Fruit fly (Drosophila melanogaster): Measurements from ENCODE around the gene Hyls1.
A peak's percentile ranks its signal among the peaks of the same experiment; 100 is the strongest.

The Hyls1 gene

DNA sequence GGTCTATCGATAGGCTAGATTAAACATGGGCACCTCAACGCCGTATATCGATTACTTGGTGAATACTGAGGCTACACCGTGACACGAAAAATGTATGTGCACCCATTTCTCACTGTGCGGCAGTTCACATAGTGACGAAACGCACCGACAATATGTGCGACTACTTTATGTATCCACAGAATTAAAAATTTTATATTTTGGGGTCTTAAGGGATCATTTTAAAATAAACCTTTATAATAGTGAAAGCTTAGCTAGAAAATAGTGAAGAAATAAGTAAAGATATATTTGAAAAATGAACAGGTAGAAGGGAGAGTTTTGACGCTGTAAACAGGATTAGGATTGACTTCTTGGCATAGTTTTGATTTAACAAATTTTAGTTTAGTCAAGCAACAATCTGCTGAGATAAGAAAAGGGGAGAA lies 23.3 kb downstream of the Hyls1 start, which contains the start of gene mRpL4 (continued):
- TF ChIP-seq chinmo (GFP tag; IDR thresholded peaks at IDR 0.05; ENCODE audit: partially characterized antibody) (peak; percentile 98), Fer1 (GFP tag; optimal IDR thresholded peaks at IDR 0.05) (no peak), Chrac-16 (GFP tag; optimal IDR thresholded peaks at IDR 0.05) (peak; percentile 76), croc (GFP tag; conservative IDR thresholded peaks at IDR 0.05) (no peak), sd (tag; optimal IDR thresholded peaks at IDR 0.05) (no peak), CkIIα-i1 (GFP tag; IDR thresholded peaks at IDR 0.05) (no peak), CG1529 (GFP tag; optimal IDR thresholded peaks at IDR 0.05) (no peak), fd102C (GFP tag; optimal IDR thresholded peaks at IDR 0.05) (peak; percentile 33), Awh (GFP tag; IDR thresholded peaks at IDR 0.05) (0 out of 2 replicates have a peak, but pooled peaks have one; percentile 20), Ravus (GFP tag; IDR thresholded peaks at IDR 0.05) (no peak), hth (optimal IDR thresholded peaks at IDR 0.05) (no peak), CG9437 (GFP tag; optimal IDR thresholded peaks at IDR 0.05) (peak; percentile 27), NfI (GFP tag; optimal IDR thresholded peaks at IDR 0.05) (peak; percentile 69), prd (optimal IDR thresholded peaks at IDR 0.05) (no peak), prd (GFP tag; IDR thresholded peaks at IDR 0.05) (peak; percentile 81; the same call in 2 of the 3 replicates), CoRest (tag; optimal IDR thresholded peaks at IDR 0.05) (peak; percentile 56), CG17829 (tag; optimal IDR thresholded peaks at IDR 0.05) (peak; percentile 80), tll (GFP tag; optimal IDR thresholded peaks at IDR 0.05) (peak in 1 of 2 experiments; percentile 13), CG10267 (tag; optimal IDR thresholded peaks at IDR 0.05) (peak; percentile 67), Dbx (GFP tag; IDR thresholded peaks at IDR 0.05) (peak; percentile 66; the same call in 1 of the 3 replicates), otp (GFP tag; IDR thresholded peaks at IDR 0.05) (0 out of 3 replicates have a peak, but pooled peaks have one; percentile 33), Stat92E (GFP tag; optimal IDR thresholded peaks at IDR 0.05) (no peak), slbo (GFP tag; IDR thresholded peaks at IDR 0.05) (peak; percentile 86), NC2β (GFP tag; optimal IDR thresholded peaks at IDR 0.05) (peak; percentile 60), Blimp-1 (GFP tag; optimal IDR thresholded peaks at IDR 0.05) (no peak), CG17802 (tag; optimal IDR thresholded peaks at IDR 0.05) (peak; percentile 53), Hr51 (GFP tag; optimal IDR thresholded peaks at IDR 0.05) (no peak), sr (GFP tag; IDR thresholded peaks at IDR 0.05) (no peak), sim (GFP tag; IDR thresholded peaks at IDR 0.05) (no peak), trh (GFP tag; optimal IDR thresholded peaks at IDR 0.05) (peak; percentile 54), CG8290 (GFP tag; optimal IDR thresholded peaks at IDR 0.05) (peak; percentile 98), CG8290 (tag; optimal IDR thresholded peaks at IDR 0.05) (peak; percentile 97), CG8944 (GFP tag; optimal IDR thresholded peaks at IDR 0.05) (peak; percentile 77), bbx (GFP tag; IDR thresholded peaks at IDR 0.05; ENCODE audit: partially characterized antibody) (peak; percentile 99), bsh (GFP tag; optimal IDR thresholded peaks at IDR 0.05) (peak in 1 of 2 experiments; percentile 64), wdn (GFP tag; IDR thresholded peaks at IDR 0.05) (peak; percentile 18; the same call in 1 of the 2 replicates), CTCF (GFP tag; optimal IDR thresholded peaks at IDR 0.05) (peak; percentile 14), CG7987 (GFP tag; optimal IDR thresholded peaks at IDR 0.05) (peak; percentile 8), mirr (GFP tag; optimal IDR thresholded peaks at IDR 0.05) (no peak), Ptx1 (GFP tag; IDR thresholded peaks at IDR 0.05) (peak; percentile 75), CG3407 (GFP tag; optimal IDR thresholded peaks at IDR 0.05) (no peak), cwo (GFP tag; optimal IDR thresholded peaks at IDR 0.05) (no peak), CG9727 (GFP tag; optimal IDR thresholded peaks at IDR 0.05) (peak; percentile 51), esg (GFP tag; conservative IDR thresholded peaks at IDR 0.05) (peak; percentile 31; the same call in 1 of the 2 replicates), tna (GFP tag; IDR thresholded peaks at IDR 0.05; ENCODE audit: partially characterized antibody) (peak; percentile 99), CG13775 (GFP tag; optimal IDR thresholded peaks at IDR 0.05) (peak; percentile 56), Antp (GFP tag; optimal IDR thresholded peaks at IDR 0.05) (peak; percentile 88), CG3065 (GFP tag; optimal IDR thresholded peaks at IDR 0.05) (peak; percentile 48), Neu2 (GFP tag; optimal IDR thresholded peaks at IDR 0.05; ENCODE audit: borderline replicate concordance) (no peak), eve (GFP tag; optimal IDR thresholded peaks at IDR 0.05) (peak in 1 of 2 experiments; percentile 61), CG1233 (GFP tag; optimal IDR thresholded peaks at IDR 0.05) (peak; percentile 44)
